Fruit fly (Drosophila melanogaster): ENCODE results near the gene CG10713.

DNA sequence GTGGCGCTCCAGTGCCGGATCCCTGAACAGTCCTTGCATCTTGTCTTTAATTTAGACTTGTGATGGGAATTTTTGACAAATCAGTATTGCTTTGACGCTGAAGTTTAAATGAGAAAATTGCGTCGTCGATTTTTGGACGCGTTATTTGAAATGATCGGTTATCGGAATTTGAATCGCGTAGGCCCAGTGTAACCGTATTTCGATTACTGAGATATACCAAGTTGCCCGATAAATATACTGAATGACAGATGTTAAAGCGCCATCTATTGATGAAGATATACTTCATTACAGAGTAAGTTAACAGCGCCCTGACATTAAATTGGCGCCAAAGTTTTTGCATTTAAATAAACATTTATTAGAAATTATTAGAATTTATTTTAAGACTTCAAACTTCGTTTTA, 45.2 kb downstream of the CG10713 start, which contains the start of gene Poc1:
- no peak for TF ChIP-seq CG1620 (GFP tag; optimal IDR thresholded peaks at IDR 0.05)
- TF ChIP-seq CG7101 (tag; optimal IDR thresholded peaks at IDR 0.05), result no peak
- no peak for TF ChIP-seq Mnt (GFP tag; optimal IDR thresholded peaks at IDR 0.05)
- TF ChIP-seq CG12768 (GFP tag; optimal IDR thresholded peaks at IDR 0.05), result no peak
- no peak for TF ChIP-seq Hr96 (GFP tag; optimal IDR thresholded peaks at IDR 0.05)
- TF ChIP-seq cic (GFP tag; optimal IDR thresholded peaks at IDR 0.05), result no peak
- TF ChIP-seq Crg-1 (GFP tag; optimal IDR thresholded peaks at IDR 0.05), result no peak
- TF ChIP-seq CG5204 (GFP tag; optimal IDR thresholded peaks at IDR 0.05), result no peak
- TF ChIP-seq cnc (optimal IDR thresholded peaks at IDR 0.05), result no peak
- TF ChIP-seq CG11617 (GFP tag; optimal IDR thresholded peaks at IDR 0.05), result no peak
- TF ChIP-seq CG33017 (tag; optimal IDR thresholded peaks at IDR 0.05), result no peak
- no peak for TF ChIP-seq kay (GFP tag; ENCODE audit: borderline replicate concordance)
- no peak for TF ChIP-seq pad (GFP tag; optimal IDR thresholded peaks at IDR 0.05)
- TF ChIP-seq toe (GFP tag; optimal IDR thresholded peaks at IDR 0.05), result no peak
